Worm (Caenorhabditis elegans) whole organism, dauer: ENCODE results near the gene ZK757.2.

Experiments
- unc-62 ChIP-seq: sonication (generic microtip); optimal IDR thresholded peaks from 2 replicates; lab custom pipeline; 2017; ENCODE audit warnings: missing biosample characterization, missing genetic modification reagents, missing genetic modification characterization

The ZK757.2 gene

DNA sequence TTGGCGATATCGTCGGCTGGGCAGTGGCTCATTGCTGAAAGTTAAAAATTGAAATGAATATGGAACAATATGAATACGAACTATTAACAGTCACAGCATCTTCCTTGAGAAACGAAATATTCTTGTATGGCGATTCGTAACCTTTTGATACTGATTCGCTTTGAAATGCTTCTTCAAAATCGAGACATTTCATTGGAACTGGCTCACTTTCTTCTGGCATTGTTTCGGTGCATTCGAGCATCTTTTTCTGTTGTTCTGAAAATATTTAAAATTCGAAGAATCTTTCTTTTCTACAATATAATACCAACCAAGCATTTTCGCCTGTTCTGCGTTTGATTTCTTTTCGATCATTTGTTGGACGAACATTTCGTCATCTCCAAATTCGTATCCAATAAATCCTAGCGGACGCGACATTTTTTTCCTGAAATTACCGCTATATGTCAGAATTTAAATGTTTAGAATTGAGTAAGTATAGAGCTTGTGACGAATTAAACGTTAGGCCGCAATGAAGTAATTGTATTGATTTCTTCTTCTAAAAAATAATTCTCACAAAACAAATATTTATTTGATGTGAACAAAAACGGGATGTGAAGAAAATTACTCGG is 54.3 kb downstream of the ZK757.2 start, which contains the start of gene lin-52:
Gene lin-52 (minus strand): TSS at position 421 of the 605 bp plus-strand sequence.
- no peak for TF ChIP-seq unc-62 (GFP tag; lab: Kevin White, UChicago)
